Fruit fly (Drosophila melanogaster): Measurements from ENCODE around the gene spict.

DNA sequence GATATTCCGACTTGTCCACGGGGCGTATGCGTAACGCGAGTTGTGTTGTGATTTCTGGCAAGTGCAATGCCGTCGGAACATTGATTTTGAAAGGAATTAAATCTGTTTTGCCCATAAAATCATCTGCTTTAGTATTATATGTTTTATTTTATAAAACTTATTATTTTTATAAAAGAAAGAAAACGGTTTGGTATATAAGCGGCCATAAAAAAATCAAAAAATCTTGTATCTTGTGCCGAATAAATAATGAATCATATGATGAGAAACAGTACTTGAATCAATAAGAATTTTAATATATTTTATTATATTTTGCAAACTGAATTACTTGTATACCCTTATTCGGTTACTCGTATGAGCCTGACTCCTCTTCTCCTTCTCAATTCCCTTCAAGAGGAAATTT lies 47.7 kb upstream of the spict start, which contains the start of gene pdm2:
- TF ChIP-seq brk (GFP tag; optimal IDR thresholded peaks at IDR 0.05) (no peak), Rel (GFP tag; optimal IDR thresholded peaks at IDR 0.05) (no peak), Rel (tag; optimal IDR thresholded peaks at IDR 0.05) (no peak), psq (GFP tag; optimal IDR thresholded peaks at IDR 0.05) (no peak), dl (GFP tag; optimal IDR thresholded peaks at IDR 0.05; ENCODE audit: insufficient read depth in 1 of 2, partially characterized antibody in 2 of 2) (no peak), OdsH (GFP tag; optimal IDR thresholded peaks at IDR 0.05) (no peak), h (GFP tag; optimal IDR thresholded peaks at IDR 0.05) (no peak), lola (GFP tag; optimal IDR thresholded peaks at IDR 0.05) (no peak), N (GFP tag; optimal IDR thresholded peaks at IDR 0.05) (no peak), Sp1 (GFP tag; optimal IDR thresholded peaks at IDR 0.05) (no peak), foxo (GFP tag; optimal IDR thresholded peaks at IDR 0.05) (no peak), fru (GFP tag; optimal IDR thresholded peaks at IDR 0.05) (no peak), usp (GFP tag; optimal IDR thresholded peaks at IDR 0.05) (no peak), Abd-B (GFP tag; optimal IDR thresholded peaks at IDR 0.05) (no peak), Myc (optimal IDR thresholded peaks at IDR 0.05) (no peak)

Measured in whole organism, wandering third instar larva.